Fruit fly (Drosophila melanogaster) whole organism, larva: ENCODE results near the gene CG8001.
A peak's percentile ranks its signal among the peaks of the same experiment; 100 is the strongest.

Experiments used
- noc ChIP-seq: fragments of 200-800 bp; sonication (Bioruptor generic); optimal IDR thresholded peaks from 3 replicates; lab custom pipeline; 2019; ENCODE audit warnings: missing biosample characterization, mild to moderate bottlenecking, missing genetic modification characterization, moderate library complexity

The CG8001 gene

dm6 chr3L:1777249-1777648 lies 21.3 kb downstream of the CG8001 start, which contains the start of the genes CG2021 and mRpL46:
Gene CG2021, minus strand, starts transcription at chr3L:1777411.
Gene mRpL46, plus strand, starts transcription at chr3L:1777439.
- TF ChIP-seq noc, result no peak

dm6 chr3L:1784092-1784491 lies 28.1 kb downstream of the CG8001 start:
- TF ChIP-seq noc, result no peak

dm6 chr3L:1789339-1789738 lies 33.4 kb downstream of the CG8001 start:
- peak; percentile 6 for TF ChIP-seq noc

dm6 chr3L:1794164-1794942 lies 38.4 kb downstream of the CG8001 start:
- peak; percentile 58 for TF ChIP-seq noc

- no peak for TF ChIP-seq noc
Measured at dm6 chr3L:1794943-1795696, 39.2 kb downstream of the CG8001 start, which contains the start of the genes alpha-Spec, dlt and Cdc37. Gene alpha-Spec, minus strand, starts transcription at chr3L:1795328. Gene dlt, minus strand, starts transcription at chr3L:1795328. Gene Cdc37, plus strand, starts transcription at chr3L:1795392.

dm6 chr3L:1797005-1797404 lies 41.0 kb downstream of the CG8001 start, which contains the start of gene CG12020:
Gene CG12020, plus strand, starts transcription at chr3L:1797305.
- no peak for TF ChIP-seq noc

dm6 chr3L:1798649-1799048 lies 42.7 kb downstream of the CG8001 start, which contains the start of gene Patj:
Gene Patj, plus strand, starts transcription at chr3L:1798803.
- TF ChIP-seq noc, result no peak

- no peak for TF ChIP-seq noc
Measured at dm6 chr3L:1802802-1803201, 46.8 kb downstream of the CG8001 start, which contains the start of the genes JTBR and CG42676. Gene JTBR, minus strand, starts transcription at chr3L:1802856. Gene CG42676, plus strand, starts transcription at chr3L:1803107.

- peak; percentile 42 for TF ChIP-seq noc
Measured at dm6 chr3L:1808631-1809030, 52.7 kb downstream of the CG8001 start.
